Fruit fly (Drosophila melanogaster): ENCODE measurements around the gene CG15468.

- TF ChIP-seq cic (GFP tag; optimal IDR thresholded peaks at IDR 0.05) (no peak), Crg-1 (GFP tag; optimal IDR thresholded peaks at IDR 0.05) (no peak), ovo (GFP tag; optimal IDR thresholded peaks at IDR 0.05) (no peak), CG11617 (GFP tag; optimal IDR thresholded peaks at IDR 0.05) (no peak), CG33017 (tag; optimal IDR thresholded peaks at IDR 0.05) (no peak), tj (GFP tag; optimal IDR thresholded peaks at IDR 0.05) (peak; percentile 6)
Observed at dm6 chrX:4958872-4959271, 2.1 kb downstream of the CG15468 start.
